Worm (Caenorhabditis elegans): ENCODE results near the gene acp-3.

The acp-3 gene

ce11 chrII:8399064-8399463 lies 37.9 kb downstream of the acp-3 start, which contains the start of gene dod-23:
Gene dod-23 (minus strand): TSS chrII:8399164.
- TF ChIP-seq ref-1 (GFP tag; conservative IDR thresholded peaks at IDR 0.05) (no peak), T22C8.4 (GFP tag; IDR thresholded peaks at IDR 0.05) (no peak), med-1 (GFP tag; optimal IDR thresholded peaks at IDR 0.05; ENCODE audit: insufficient read depth) (no peak), tab-1 (GFP tag; IDR thresholded peaks at IDR 0.05) (no peak), flt-1 (GFP tag; IDR thresholded peaks at IDR 0.05) (no peak), klf-2 (GFP tag; conservative IDR thresholded peaks at IDR 0.05) (no peak), ztf-23 (GFP tag; IDR thresholded peaks at IDR 0.05) (no peak), cog-1 (tag; optimal IDR thresholded peaks at IDR 0.05) (no peak), ztf-29 (GFP tag; IDR thresholded peaks at IDR 0.05) (no peak)

ce11 chrII:8396041-8396440 lies 40.9 kb downstream of the acp-3 start, which contains the start of gene F49E12.7:
Gene F49E12.7 (minus strand): TSS chrII:8396141.
- TF ChIP-seq T22C8.4 (GFP tag; IDR thresholded peaks at IDR 0.05) (no peak), klf-2 (GFP tag; conservative IDR thresholded peaks at IDR 0.05) (no peak), cog-1 (tag; optimal IDR thresholded peaks at IDR 0.05) (no peak), ztf-29 (GFP tag; IDR thresholded peaks at IDR 0.05) (no peak), tab-1 (GFP tag; IDR thresholded peaks at IDR 0.05) (no peak), med-1 (GFP tag; optimal IDR thresholded peaks at IDR 0.05; ENCODE audit: insufficient read depth) (no peak), ztf-23 (GFP tag; IDR thresholded peaks at IDR 0.05) (no peak), flt-1 (GFP tag; IDR thresholded peaks at IDR 0.05) (no peak), ref-1 (GFP tag; conservative IDR thresholded peaks at IDR 0.05) (no peak)

- no peak for TF ChIP-seq tab-1 (GFP tag; IDR thresholded peaks at IDR 0.05)
- no peak for TF ChIP-seq ref-1 (GFP tag; conservative IDR thresholded peaks at IDR 0.05)
- no peak for TF ChIP-seq flt-1 (GFP tag; IDR thresholded peaks at IDR 0.05)
- TF ChIP-seq ztf-23 (GFP tag; IDR thresholded peaks at IDR 0.05): no peak
- TF ChIP-seq klf-2 (GFP tag; conservative IDR thresholded peaks at IDR 0.05): no peak
- no peak for TF ChIP-seq med-1 (GFP tag; optimal IDR thresholded peaks at IDR 0.05; ENCODE audit: insufficient read depth)
- no peak for TF ChIP-seq cog-1 (tag; optimal IDR thresholded peaks at IDR 0.05)
- no peak for TF ChIP-seq ztf-29 (GFP tag; IDR thresholded peaks at IDR 0.05)
- TF ChIP-seq T22C8.4 (GFP tag; IDR thresholded peaks at IDR 0.05): no peak
These were observed 42.7 kb downstream of the acp-3 start, which contains the start of gene F49E12.8 for ce11 chrII:8394205-8394604. Gene F49E12.8 (minus strand): TSS chrII:8394305.

ce11 chrII:8392215-8392614 lies 44.7 kb downstream of the acp-3 start:
- TF ChIP-seq T22C8.4 (GFP tag; IDR thresholded peaks at IDR 0.05): no peak
- TF ChIP-seq ztf-23 (GFP tag; IDR thresholded peaks at IDR 0.05): no peak
- no peak for TF ChIP-seq med-1 (GFP tag; optimal IDR thresholded peaks at IDR 0.05; ENCODE audit: insufficient read depth)
- no peak for TF ChIP-seq cog-1 (tag; optimal IDR thresholded peaks at IDR 0.05)
- TF ChIP-seq ref-1 (GFP tag; conservative IDR thresholded peaks at IDR 0.05): no peak
- no peak for TF ChIP-seq flt-1 (GFP tag; IDR thresholded peaks at IDR 0.05)
- TF ChIP-seq tab-1 (GFP tag; IDR thresholded peaks at IDR 0.05): no peak
- no peak for TF ChIP-seq ztf-29 (GFP tag; IDR thresholded peaks at IDR 0.05)
- no peak for TF ChIP-seq klf-2 (GFP tag; conservative IDR thresholded peaks at IDR 0.05)

ce11 chrII:8390751-8391150 lies 46.2 kb downstream of the acp-3 start, which contains the start of gene F49E12.10:
Gene F49E12.10 (plus strand): TSS chrII:8391051.
- no peak for TF ChIP-seq ztf-23 (GFP tag; IDR thresholded peaks at IDR 0.05)
- no peak for TF ChIP-seq tab-1 (GFP tag; IDR thresholded peaks at IDR 0.05)
- no peak for TF ChIP-seq klf-2 (GFP tag; conservative IDR thresholded peaks at IDR 0.05)
- no peak for TF ChIP-seq flt-1 (GFP tag; IDR thresholded peaks at IDR 0.05)
- no peak for TF ChIP-seq ztf-29 (GFP tag; IDR thresholded peaks at IDR 0.05)
- no peak for TF ChIP-seq med-1 (GFP tag; optimal IDR thresholded peaks at IDR 0.05; ENCODE audit: insufficient read depth)
- no peak for TF ChIP-seq T22C8.4 (GFP tag; IDR thresholded peaks at IDR 0.05)
- no peak for TF ChIP-seq ref-1 (GFP tag; conservative IDR thresholded peaks at IDR 0.05)
- no peak for TF ChIP-seq cog-1 (tag; optimal IDR thresholded peaks at IDR 0.05)

- TF ChIP-seq med-1 (GFP tag; optimal IDR thresholded peaks at IDR 0.05; ENCODE audit: insufficient read depth) (no peak), T22C8.4 (GFP tag; IDR thresholded peaks at IDR 0.05) (no peak), ref-1 (GFP tag; conservative IDR thresholded peaks at IDR 0.05) (no peak), flt-1 (GFP tag; IDR thresholded peaks at IDR 0.05) (no peak), ztf-29 (GFP tag; IDR thresholded peaks at IDR 0.05) (no peak), ztf-23 (GFP tag; IDR thresholded peaks at IDR 0.05) (no peak)
These were observed 48.9 kb downstream of the acp-3 start, which contains the start of gene drd-1 for ce11 chrII:8388001-8388513. Gene drd-1 (plus strand): TSS chrII:8388051.

- TF ChIP-seq T22C8.4 (GFP tag; IDR thresholded peaks at IDR 0.05) (no peak), tab-1 (GFP tag; IDR thresholded peaks at IDR 0.05) (no peak), flt-1 (GFP tag; IDR thresholded peaks at IDR 0.05) (no peak), ztf-23 (GFP tag; IDR thresholded peaks at IDR 0.05) (no peak), ref-1 (GFP tag; conservative IDR thresholded peaks at IDR 0.05) (no peak), klf-2 (GFP tag; conservative IDR thresholded peaks at IDR 0.05) (no peak), cog-1 (tag; optimal IDR thresholded peaks at IDR 0.05) (no peak), med-1 (GFP tag; optimal IDR thresholded peaks at IDR 0.05; ENCODE audit: insufficient read depth) (no peak), ztf-29 (GFP tag; IDR thresholded peaks at IDR 0.05) (no peak)
These were observed 50.0 kb downstream of the acp-3 start for ce11 chrII:8386897-8387296.

- TF ChIP-seq klf-2 (GFP tag; conservative IDR thresholded peaks at IDR 0.05) (no peak), med-1 (GFP tag; optimal IDR thresholded peaks at IDR 0.05; ENCODE audit: insufficient read depth) (no peak)
These were observed 51.4 kb downstream of the acp-3 start for ce11 chrII:8385561-8385960.

All from whole organism, midembryonic.